Fruit fly (Drosophila melanogaster) S2 (cell line): ENCODE measurements around the gene Rfk.

Experiments
- CG8478 ChIP-seq: fragments of >200 bp; optimal IDR thresholded peaks from 2 replicates; lab custom pipeline; 2018
- CTCF ChIP-seq, 2 experiments: fragments of >200 bp; optimal IDR thresholded peaks; 2 replicates each; lab custom pipeline; 2018

- TF ChIP-seq CTCF (optimal IDR thresholded peaks at IDR 0.05; lab: Kevin White, UChicago) (no peak), CG8478 (no peak)
These were observed 41.4 kb upstream of the Rfk start for dm6 chr3R:7954477-7954876.
